Worm (Caenorhabditis elegans) whole organism, mixed stage, embryonic: ENCODE data around the gene str-227.
"Not testable (repeated sequence)": the region's sequence is repeated elsewhere in the genome, so short reads cannot be mapped to it uniquely, and the experiment has no call there.

ENCODE experiments used
- ceh-43 ChIP-seq: fragments of 200-800 bp; sonication (Bioruptor generic); optimal IDR thresholded peaks from 2 replicates; lab custom pipeline; 2018; ENCODE audit warnings: mild to moderate bottlenecking, missing genetic modification characterization, moderate library complexity, missing compliant biosample characterization
- lin-13 ChIP-seq: fragments of 150-350 bp; optimal IDR thresholded peaks from 2 replicates; lab custom pipeline; 2014; ENCODE audit warnings: missing biosample characterization, missing genetic modification characterization
- nhr-12 ChIP-seq: fragments of 150-350 bp; optimal IDR thresholded peaks from 2 replicates; lab custom pipeline; 2014; ENCODE audit warnings: missing biosample characterization, missing genetic modification characterization
- nhr-28 ChIP-seq: fragments of 150-350 bp; optimal IDR thresholded peaks from 2 replicates; lab custom pipeline; 2014; ENCODE audit warnings: missing biosample characterization, missing genetic modification characterization
- pha-4 ChIP-seq: fragments of 150-350 bp; optimal IDR thresholded peaks from 2 replicates; lab custom pipeline; 2018; ENCODE audit warnings: missing biosample characterization, missing genetic modification reagents, missing genetic modification characterization
- unc-62 ChIP-seq: fragments of 150-350 bp; optimal IDR thresholded peaks from 2 replicates; lab custom pipeline; 2014; ENCODE audit warnings: missing biosample characterization, missing genetic modification reagents, missing genetic modification characterization

DNA sequence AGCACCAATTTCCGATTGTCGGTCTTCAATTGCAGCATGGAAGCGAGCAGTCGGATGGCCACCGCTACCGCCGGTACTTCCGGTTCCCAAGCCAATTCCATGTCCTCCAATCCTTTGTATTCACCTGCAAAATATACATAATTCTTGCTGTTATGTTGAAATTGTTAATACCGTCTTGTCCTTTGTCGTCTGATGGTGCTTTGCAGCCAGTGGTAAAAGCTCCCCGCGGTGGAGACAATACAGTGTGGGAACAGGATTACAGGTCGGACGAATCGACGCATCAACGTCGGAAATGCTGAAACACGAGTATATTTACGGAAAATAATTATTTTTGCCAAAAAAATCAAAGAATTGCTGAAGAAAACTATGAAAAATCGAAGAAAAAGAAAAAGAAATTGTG lies 46.3 kb downstream of the str-227 start, which contains the start of gene T24A6.17:
- not testable (repeated sequence) for TF ChIP-seq ceh-43 (GFP tag; lab: Kevin White, UChicago); nhr-12 (tag; lab: Kevin White, UChicago); pha-4 (tag; lab: Kevin White, UChicago); nhr-28 (tag; lab: Kevin White, UChicago); unc-62 (GFP tag; lab: Kevin White, UChicago); lin-13 (tag; lab: Kevin White, UChicago)
